Worm (Caenorhabditis elegans) whole organism, L4/young adult: ENCODE results near the gene C12D8.21.

Source experiments
- dao-5 ChIP-seq: sonication (generic microtip); optimal IDR thresholded peaks from 2 replicates; lab custom pipeline; 2016; ENCODE audit warnings: missing genotype, missing genetic modification characterization, moderate library complexity, missing compliant biosample characterization
- him-1 ChIP-seq: sonication (generic microtip); optimal IDR thresholded peaks from 2 replicates; lab custom pipeline; 2016; ENCODE audit warnings: missing genotype, missing genetic modification reagents, missing genetic modification characterization, missing compliant biosample characterization

- no peak for TF ChIP-seq him-1
- TF ChIP-seq dao-5 (tag; lab: Kevin White, UChicago), result no peak
Observed at ce11 chrV:10205483-10205882, 35.5 kb downstream of the C12D8.21 start, which contains the start of gene ZK856.16.
